Fruit fly (Drosophila melanogaster): ENCODE measurements around the gene Mnat9.

Mnat9 gene

dm6 chr3R:31608438-31609188 is 7.3 kb downstream of the Mnat9 start (continued):
- TF ChIP-seq da (GFP tag; optimal IDR thresholded peaks at IDR 0.05): no peak
- no peak for TF ChIP-seq CG11093 (GFP tag; IDR thresholded peaks at IDR 0.05)
- TF ChIP-seq eve (GFP tag; optimal IDR thresholded peaks at IDR 0.05): peak in 1 of 2 experiments; percentile 70
- TF ChIP-seq CG3726 (GFP tag; IDR thresholded peaks at IDR 0.05): no peak
- TF ChIP-seq CoRest (tag; optimal IDR thresholded peaks at IDR 0.05): no peak
- TF ChIP-seq grau (tag; optimal IDR thresholded peaks at IDR 0.05): peak; percentile 2
- peak; percentile 58 for TF ChIP-seq Elba2 (GFP tag; optimal IDR thresholded peaks at IDR 0.05)
- no peak for TF ChIP-seq CG15514 (GFP tag; optimal IDR thresholded peaks at IDR 0.05)
- TF ChIP-seq CG13424 (tag; optimal IDR thresholded peaks at IDR 0.05): no peak
- no peak for TF ChIP-seq Ravus (GFP tag; IDR thresholded peaks at IDR 0.05)
- TF ChIP-seq tin (GFP tag; optimal IDR thresholded peaks at IDR 0.05): no peak
- no peak for TF ChIP-seq B-H1 (GFP tag; IDR thresholded peaks at IDR 0.05)
- no peak for TF ChIP-seq CG34224 (GFP tag; IDR thresholded peaks at IDR 0.05; ENCODE audit: partially characterized antibody)
- TF ChIP-seq croc (GFP tag; conservative IDR thresholded peaks at IDR 0.05): no peak
- no peak for TF ChIP-seq lmd (GFP tag; IDR thresholded peaks at IDR 0.05)
- TF ChIP-seq Dad (GFP tag; optimal IDR thresholded peaks at IDR 0.05): no peak
- no peak for TF ChIP-seq CG6854 (GFP tag; optimal IDR thresholded peaks at IDR 0.05)
- TF ChIP-seq nom (GFP tag; optimal IDR thresholded peaks at IDR 0.05): no peak
- TF ChIP-seq dm (GFP tag; optimal IDR thresholded peaks at IDR 0.05): no peak
- peak in 1 of 2 experiments; percentile 93 for TF ChIP-seq Pdp1 (GFP tag; optimal IDR thresholded peaks at IDR 0.05)
- no peak for TF ChIP-seq Side (GFP tag; optimal IDR thresholded peaks at IDR 0.05)
- TF ChIP-seq CG10431 (GFP tag; optimal IDR thresholded peaks at IDR 0.05): no peak
- TF ChIP-seq PHDP (tag; optimal IDR thresholded peaks at IDR 0.05): no peak
- no peak for TF ChIP-seq Atf6 (GFP tag; IDR thresholded peaks at IDR 0.05)
- TF ChIP-seq D19B (GFP tag; optimal IDR thresholded peaks at IDR 0.05): no peak
- no peak for TF ChIP-seq ase (GFP tag; IDR thresholded peaks at IDR 0.05)
- TF ChIP-seq CG12942 (GFP tag; optimal IDR thresholded peaks at IDR 0.05): no peak
- TF ChIP-seq pb (GFP tag; optimal IDR thresholded peaks at IDR 0.05): no peak
- TF ChIP-seq cg (GFP tag; optimal IDR thresholded peaks at IDR 0.05): peak; percentile 97
- no peak for TF ChIP-seq zfh2 (GFP tag; optimal IDR thresholded peaks at IDR 0.05)
- TF ChIP-seq chn (GFP tag; optimal IDR thresholded peaks at IDR 0.05): peak; percentile 43
- TF ChIP-seq D (optimal IDR thresholded peaks at IDR 0.05): peak; percentile 76
- peak; percentile 28 for TF ChIP-seq D (GFP tag; optimal IDR thresholded peaks at IDR 0.05)
- TF ChIP-seq CG6254 (GFP tag; optimal IDR thresholded peaks at IDR 0.05): no peak
- no peak for TF ChIP-seq nerfin-2 (GFP tag; IDR thresholded peaks at IDR 0.05; ENCODE audit: partially characterized antibody)
- TF ChIP-seq psq (GFP tag; optimal IDR thresholded peaks at IDR 0.05): no peak
- no peak for TF ChIP-seq ash1 (GFP tag; optimal IDR thresholded peaks at IDR 0.05)
- no peak for TF ChIP-seq vfl (GFP tag; optimal IDR thresholded peaks at IDR 0.05)
- no peak for TF ChIP-seq CG31388 (GFP tag; optimal IDR thresholded peaks at IDR 0.05)
- TF ChIP-seq Hr3 (GFP tag; optimal IDR thresholded peaks at IDR 0.05): no peak
- no peak for TF ChIP-seq sim (GFP tag; IDR thresholded peaks at IDR 0.05)
- no peak for TF ChIP-seq CG1603 (tag; optimal IDR thresholded peaks at IDR 0.05)
- no peak for TF ChIP-seq fd64A (GFP tag; optimal IDR thresholded peaks at IDR 0.05)
- no peak for TF ChIP-seq MBD-R2 (GFP tag; IDR thresholded peaks at IDR 0.05)
- peak; percentile 8 for TF ChIP-seq NfI (GFP tag; optimal IDR thresholded peaks at IDR 0.05)
- TF ChIP-seq NC2α (GFP tag; optimal IDR thresholded peaks at IDR 0.05): no peak
- TF ChIP-seq tio (GFP tag; optimal IDR thresholded peaks at IDR 0.05): no peak
- peak; percentile 4 for TF ChIP-seq crc (GFP tag; optimal IDR thresholded peaks at IDR 0.05)
- no peak for TF ChIP-seq CG32772 (GFP tag; IDR thresholded peaks at IDR 0.05)
- no peak for TF ChIP-seq CG8359 (GFP tag; optimal IDR thresholded peaks at IDR 0.05; ENCODE audit: borderline replicate concordance)
- no peak for TF ChIP-seq CG2199 (GFP tag; IDR thresholded peaks at IDR 0.05)

Measured in whole organism, embryonic.